Fruit fly (Drosophila melanogaster): ENCODE results near the gene ArgRS.
A peak's percentile ranks its signal among the peaks of the same experiment; 100 is the strongest.

The ArgRS gene

DNA sequence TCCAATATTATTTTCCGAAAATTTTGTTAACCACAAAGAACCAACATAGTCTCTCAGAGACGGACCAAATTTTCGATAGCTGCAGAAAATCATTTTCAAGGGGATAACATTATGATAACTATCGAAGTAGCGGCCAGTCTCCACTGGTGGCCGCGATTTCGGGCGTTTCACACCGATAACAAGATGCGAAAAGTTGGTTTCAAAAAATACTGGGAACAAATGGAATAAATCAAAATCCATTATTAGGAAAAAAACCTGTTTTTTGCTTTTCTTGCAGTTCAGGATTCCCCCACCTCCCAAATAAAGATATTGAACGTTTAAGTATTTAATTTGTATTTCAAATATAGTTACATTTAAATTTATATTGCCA is 43.3 kb upstream of the ArgRS start, which contains the start of gene tay (continued):
- TF ChIP-seq CG11247 (GFP tag; IDR thresholded peaks at IDR 0.05) = no peak
- TF ChIP-seq NK7.1 (GFP tag; optimal IDR thresholded peaks at IDR 0.05) = no peak
- no peak for TF ChIP-seq Adf1 (GFP tag; IDR thresholded peaks at IDR 0.05)
- peak; percentile 99 for TF ChIP-seq CG7357 (GFP tag; IDR thresholded peaks at IDR 0.05)
- TF ChIP-seq lab (GFP tag; optimal IDR thresholded peaks at IDR 0.05) = no peak
- TF ChIP-seq sc (optimal IDR thresholded peaks at IDR 0.05) = no peak
- TF ChIP-seq sc (GFP tag; optimal IDR thresholded peaks at IDR 0.05) = no peak
- TF ChIP-seq CG11723 (GFP tag; optimal IDR thresholded peaks at IDR 0.05) = peak; percentile 20
- TF ChIP-seq cad (GFP tag; optimal IDR thresholded peaks at IDR 0.05) = no peak
- TF ChIP-seq bcd (GFP tag; optimal IDR thresholded peaks at IDR 0.05) = no peak
- TF ChIP-seq nau (GFP tag; optimal IDR thresholded peaks at IDR 0.05) = no peak
- no peak for TF ChIP-seq Oli (tag; optimal IDR thresholded peaks at IDR 0.05)
- TF ChIP-seq Hr51 (GFP tag; optimal IDR thresholded peaks at IDR 0.05) = no peak
- no peak for TF ChIP-seq ems (GFP tag; optimal IDR thresholded peaks at IDR 0.05)
- TF ChIP-seq sima (GFP tag; optimal IDR thresholded peaks at IDR 0.05) = no peak
- no peak for TF ChIP-seq dysf (GFP tag; IDR thresholded peaks at IDR 0.05)
- TF ChIP-seq amos (GFP tag; IDR thresholded peaks at IDR 0.05; ENCODE audit: partially characterized antibody) = peak; percentile 82
- no peak for TF ChIP-seq CG17568 (GFP tag; optimal IDR thresholded peaks at IDR 0.05)
- 0 out of 4 replicates have a peak, but pooled peaks have one; percentile 41 for TF ChIP-seq chinmo (GFP tag; IDR thresholded peaks at IDR 0.05; ENCODE audit: partially characterized antibody)
- TF ChIP-seq repo (GFP tag; optimal IDR thresholded peaks at IDR 0.05) = no peak
- TF ChIP-seq CG3995 (GFP tag; optimal IDR thresholded peaks at IDR 0.05) = peak; percentile 98
- peak; percentile 79 for TF ChIP-seq Opbp (GFP tag; IDR thresholded peaks at IDR 0.05; ENCODE audit: partially characterized antibody)
- TF ChIP-seq CG10431 (GFP tag; optimal IDR thresholded peaks at IDR 0.05) = no peak
- TF ChIP-seq klu (GFP tag; IDR thresholded peaks at IDR 0.05) = no peak
- no peak for TF ChIP-seq Poxn (GFP tag; IDR thresholded peaks at IDR 0.05)
- TF ChIP-seq grn (GFP tag; optimal IDR thresholded peaks at IDR 0.05) = no peak
- TF ChIP-seq pan (optimal IDR thresholded peaks at IDR 0.05) = no peak
- no peak for TF ChIP-seq pan (GFP tag; optimal IDR thresholded peaks at IDR 0.05 in 1 of 2, IDR thresholded peaks at IDR 0.05 in 1 of 2)
- TF ChIP-seq pita (GFP tag; optimal IDR thresholded peaks at IDR 0.05) = no peak
- TF ChIP-seq MTF-1 (GFP tag; optimal IDR thresholded peaks at IDR 0.05; ENCODE audit: borderline replicate concordance) = no peak
- TF ChIP-seq ab (GFP tag; optimal IDR thresholded peaks at IDR 0.05) = no peak
- no peak for TF ChIP-seq exex (tag; optimal IDR thresholded peaks at IDR 0.05)
- no peak for TF ChIP-seq CG15696 (tag; optimal IDR thresholded peaks at IDR 0.05)
- TF ChIP-seq Mes4 (GFP tag; optimal IDR thresholded peaks at IDR 0.05) = no peak
- no peak for TF ChIP-seq CG4730 (GFP tag; IDR thresholded peaks at IDR 0.05)
- no peak for TF ChIP-seq CG5180 (GFP tag; optimal IDR thresholded peaks at IDR 0.05)
- no peak for TF ChIP-seq CG3065 (GFP tag; optimal IDR thresholded peaks at IDR 0.05)
- TF ChIP-seq Bteb2 (GFP tag; optimal IDR thresholded peaks at IDR 0.05) = no peak
- TF ChIP-seq ATbp (GFP tag; optimal IDR thresholded peaks at IDR 0.05) = no peak
- peak; percentile 37; the same call in 1 of the 2 replicates for TF ChIP-seq CG32532 (GFP tag; IDR thresholded peaks at IDR 0.05)
- TF ChIP-seq Nf-YC (tag; optimal IDR thresholded peaks at IDR 0.05) = no peak
- TF ChIP-seq tap (tag; optimal IDR thresholded peaks at IDR 0.05) = no peak
- TF ChIP-seq CG1832 (GFP tag; optimal IDR thresholded peaks at IDR 0.05) = no peak
- no peak for TF ChIP-seq kah (GFP tag; optimal IDR thresholded peaks at IDR 0.05)
- TF ChIP-seq abd-A (tag; optimal IDR thresholded peaks at IDR 0.05) = no peak
- no peak for TF ChIP-seq PHDP (tag; optimal IDR thresholded peaks at IDR 0.05)
- TF ChIP-seq vfl (GFP tag; optimal IDR thresholded peaks at IDR 0.05) = no peak
- no peak for TF ChIP-seq CG14965 (GFP tag; optimal IDR thresholded peaks at IDR 0.05; ENCODE audit: borderline replicate concordance)
- TF ChIP-seq CG17829 (tag; optimal IDR thresholded peaks at IDR 0.05) = no peak
- TF ChIP-seq CG2202 (tag; optimal IDR thresholded peaks at IDR 0.05) = no peak
- no peak for TF ChIP-seq salm (tag; optimal IDR thresholded peaks at IDR 0.05)
- TF ChIP-seq jing (GFP tag; optimal IDR thresholded peaks at IDR 0.05) = no peak
